Fruit fly (Drosophila melanogaster): Measurements from ENCODE around the gene CG12204.

- TF ChIP-seq Snoo (tag; optimal IDR thresholded peaks at IDR 0.05): no peak
- no peak for TF ChIP-seq CG32121 (GFP tag; IDR thresholded peaks at IDR 0.05)
- no peak for TF ChIP-seq Pif1B (GFP tag; optimal IDR thresholded peaks at IDR 0.05)
- no peak for TF ChIP-seq D1 (tag; optimal IDR thresholded peaks at IDR 0.05)
- TF ChIP-seq CG4496 (GFP tag; IDR thresholded peaks at IDR 0.05): no peak
- TF ChIP-seq gl (tag; optimal IDR thresholded peaks at IDR 0.05): no peak
- no peak for TF ChIP-seq EcR (GFP tag; optimal IDR thresholded peaks at IDR 0.05)
- no peak for TF ChIP-seq CG9948 (tag; optimal IDR thresholded peaks at IDR 0.05)
- no peak for TF ChIP-seq rn (GFP tag; IDR thresholded peaks at IDR 0.05)
- TF ChIP-seq fd96Ca (GFP tag; IDR thresholded peaks at IDR 0.05): no peak
Observed at dm6 chrX:19480544-19481127, 13.6 kb downstream of the CG12204 start.
